Worm (Caenorhabditis elegans) whole organism, L4 larva: ENCODE results near the gene zmp-4.

Source experiments
- F44E2.7 ChIP-seq: fragments of 200-800 bp; sonication (Bioruptor generic); IDR thresholded peaks from 2 replicates; pipeline ENCODE4 v2.1.2; 2022; ENCODE audit warnings: missing genetic modification characterization, missing compliant biosample characterization
- T20F7.1 ChIP-seq: fragments of 200-800 bp; sonication (Bioruptor generic); optimal IDR thresholded peaks from 2 replicates; lab custom pipeline; 2018; ENCODE audit warnings: mild to moderate bottlenecking, missing genetic modification characterization, missing compliant biosample characterization
- attf-4 ChIP-seq: sonication (generic microtip); optimal IDR thresholded peaks from 3 replicates; lab custom pipeline; 2017; ENCODE audit warnings: missing biosample characterization, missing genetic modification characterization
- ceh-28 ChIP-seq: fragments of 150-350 bp; optimal IDR thresholded peaks from 2 replicates; lab custom pipeline; 2014; ENCODE audit warnings: missing biosample characterization, missing genetic modification reagents, missing genetic modification characterization
- ceh-32 ChIP-seq: sonication (generic microtip); optimal IDR thresholded peaks from 2 replicates; lab custom pipeline; 2016; ENCODE audit warnings: mild to moderate bottlenecking, missing genetic modification characterization, missing compliant biosample characterization; ENCODE audit not compliant: poor library complexity
- daf-12 ChIP-seq: fragments of 150-350 bp; optimal IDR thresholded peaks from 2 replicates; lab custom pipeline; 2014; ENCODE audit warnings: missing biosample characterization, missing genetic modification reagents, missing genetic modification characterization
- daf-16 ChIP-seq, 3 experiments: sonication (generic microtip); optimal IDR thresholded peaks; 2 replicates each; lab custom pipeline; 2016 to 2017; ENCODE audit warnings: missing genetic modification characterization in 3 of 3, missing genetic modification reagents in 3 of 3, mild to moderate bottlenecking in 2 of 3, missing compliant biosample characterization in 2 of 3, missing biosample characterization in 1 of 3, moderate library complexity in 1 of 3
- daf-19 ChIP-seq: fragments of 200-800 bp; sonication (Bioruptor generic); conservative IDR thresholded peaks from 2 replicates; pipeline ENCODE4 v1.3.6; 2022; ENCODE audit warnings: missing genetic modification characterization, missing compliant biosample characterization
- dmd-6 ChIP-seq: fragments of 200-800 bp; sonication (Bioruptor generic); IDR thresholded peaks from 2 replicates; pipeline ENCODE4 v1.3.6; 2022; ENCODE audit warnings: missing genetic modification reagents, missing genetic modification characterization, missing compliant biosample characterization
- dmd-8 ChIP-seq: fragments of 200-800 bp; sonication (Bioruptor generic); IDR thresholded peaks from 2 replicates; pipeline ENCODE4 v1.3.6; 2022; ENCODE audit warnings: missing genetic modification characterization, missing compliant biosample characterization
- dmd-9 ChIP-seq: fragments of 200-800 bp; sonication (Bioruptor generic); IDR thresholded peaks from 2 replicates; pipeline ENCODE4 v1.3.6; 2022; ENCODE audit warnings: missing genetic modification reagents, missing genetic modification characterization, missing compliant biosample characterization
- dve-1 ChIP-seq: sonication (generic microtip); optimal IDR thresholded peaks from 2 replicates; lab custom pipeline; 2017; ENCODE audit warnings: antibody characterized with exemption, mild to moderate bottlenecking, missing genetic modification characterization, missing compliant biosample characterization; ENCODE audit not compliant: insufficient read depth
- egl-27 ChIP-seq: sonication (generic microtip); optimal IDR thresholded peaks from 3 replicates; lab custom pipeline; 2017; ENCODE audit warnings: missing biosample characterization, missing genetic modification reagents, missing genetic modification characterization
- fkh-10 ChIP-seq: fragments of 150-350 bp; optimal IDR thresholded peaks from 2 replicates; lab custom pipeline; 2014; ENCODE audit warnings: missing biosample characterization, missing genetic modification reagents, missing genetic modification characterization
- hlh-11 ChIP-seq: fragments of 200-800 bp; sonication (Bioruptor generic); optimal IDR thresholded peaks from 2 replicates; lab custom pipeline; 2018; ENCODE audit warnings: mild to moderate bottlenecking, missing genetic modification characterization, missing compliant biosample characterization
- hlh-30 ChIP-seq: sonication (generic microtip); optimal IDR thresholded peaks from 2 replicates; lab custom pipeline; 2017; ENCODE audit warnings: antibody characterized with exemption, mild to moderate bottlenecking, missing genetic modification characterization, missing compliant biosample characterization; ENCODE audit not compliant: insufficient read depth
- jun-1 ChIP-seq: fragments of 150-350 bp; optimal IDR thresholded peaks from 2 replicates; lab custom pipeline; 2014; ENCODE audit warnings: missing biosample characterization, missing genetic modification reagents, missing genetic modification characterization
- lin-1 ChIP-seq: fragments of 200-800 bp; sonication (Bioruptor generic); IDR thresholded peaks from 2 replicates; pipeline ENCODE4 v1.3.6; 2022; ENCODE audit warnings: missing genetic modification reagents, missing genetic modification characterization, missing compliant biosample characterization
- lsy-2 ChIP-seq, 2 experiments: fragments of 150-350 bp in 1 of 2; sonication (generic microtip) in 1 of 2; optimal IDR thresholded peaks; 2 replicates each; lab custom pipeline; 2014 to 2017; ENCODE audit warnings: missing biosample characterization in 2 of 2, missing genetic modification characterization in 2 of 2
- mdl-1 ChIP-seq, 2 experiments: fragments of 150-350 bp in 1 of 2; sonication (generic microtip) in 1 of 2; optimal IDR thresholded peaks; 2 replicates each; lab custom pipeline; 2014 to 2017; ENCODE audit warnings: missing biosample characterization in 2 of 2, missing genetic modification characterization in 2 of 2
- mxl-2 ChIP-seq: fragments of 200-800 bp; sonication (Bioruptor generic); conservative IDR thresholded peaks from 2 replicates; pipeline ENCODE4 v1.3.6; 2022; ENCODE audit warnings: missing genetic modification reagents, missing genetic modification characterization, missing compliant biosample characterization
- mxl-3 ChIP-seq: fragments of 200-800 bp; sonication (Bioruptor generic); optimal IDR thresholded peaks from 2 replicates; lab custom pipeline; 2018; ENCODE audit warnings: mild to moderate bottlenecking, missing genetic modification characterization, missing compliant biosample characterization
- nhr-28 ChIP-seq: fragments of 150-350 bp; optimal IDR thresholded peaks from 2 replicates; lab custom pipeline; 2014; ENCODE audit warnings: missing biosample characterization, missing genetic modification characterization
- nhr-6 ChIP-seq: fragments of 150-350 bp; optimal IDR thresholded peaks from 2 replicates; lab custom pipeline; 2014; ENCODE audit warnings: missing biosample characterization, missing genetic modification characterization
- nhr-76 ChIP-seq: fragments of 150-350 bp; optimal IDR thresholded peaks from 2 replicates; lab custom pipeline; 2014; ENCODE audit warnings: missing biosample characterization, missing genetic modification characterization
- pqm-1 ChIP-seq: sonication (generic microtip); optimal IDR thresholded peaks from 2 replicates; lab custom pipeline; 2017; ENCODE audit warnings: missing biosample characterization, missing genetic modification characterization
- rbr-2 ChIP-seq: sonication (generic microtip); optimal IDR thresholded peaks from 2 replicates; lab custom pipeline; 2016; ENCODE audit warnings: missing genotype, missing genetic modification characterization, missing compliant biosample characterization
- set-16 ChIP-seq: fragments of 200-800 bp; sonication (Bioruptor generic); IDR thresholded peaks from 2 replicates; pipeline ENCODE4 v1.3.6; 2022; ENCODE audit warnings: missing genetic modification reagents, missing genetic modification characterization, missing compliant biosample characterization
- snpc-1.2 ChIP-seq: fragments of 200-800 bp; sonication (Bioruptor generic); IDR thresholded peaks from 2 replicates; pipeline ENCODE4 v1.3.6; 2022; ENCODE audit warnings: missing genetic modification reagents, missing genetic modification characterization, missing compliant biosample characterization
- snpc-4 ChIP-seq: fragments of 150-350 bp; optimal IDR thresholded peaks from 2 replicates; lab custom pipeline; 2014; ENCODE audit warnings: missing biosample characterization, missing genetic modification characterization
- tra-1 ChIP-seq: fragments of 200-800 bp; sonication (Bioruptor generic); IDR thresholded peaks from 2 replicates; pipeline ENCODE4 v1.3.6; 2022; ENCODE audit warnings: missing genetic modification reagents, missing genetic modification characterization, missing compliant biosample characterization
- zfp-2 ChIP-seq: sonication (generic microtip); optimal IDR thresholded peaks from 2 replicates; lab custom pipeline; 2016; ENCODE audit warnings: mild to moderate bottlenecking, missing genetic modification characterization, missing compliant biosample characterization

zmp-4 gene

DNA sequence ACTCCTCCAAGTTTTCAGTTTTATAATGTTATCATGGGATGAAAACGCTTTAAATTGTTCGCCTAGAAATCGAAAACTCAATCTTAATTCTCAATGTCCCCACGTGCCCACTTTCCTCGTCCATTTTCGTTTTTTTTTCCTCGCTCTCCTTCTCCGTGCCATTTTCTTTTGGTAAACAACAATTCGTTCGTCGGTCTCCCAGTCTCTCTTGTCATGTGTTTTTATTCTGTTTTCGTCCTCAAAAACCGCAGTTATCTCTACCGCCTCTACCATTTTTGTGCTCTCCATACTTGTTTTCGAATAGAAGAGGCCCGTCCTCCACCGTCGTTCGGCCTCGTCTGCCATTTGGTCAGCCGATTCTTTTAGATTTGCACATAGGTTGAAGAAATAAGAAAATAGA is 27.2 kb upstream of the zmp-4 start:
- TF ChIP-seq attf-4 (tag; lab: Kevin White, UChicago) = no peak
- peak; percentile 31 for TF ChIP-seq rbr-2 (tag; lab: Kevin White, UChicago)
- TF ChIP-seq tra-1 (GFP tag; lab: Robert Waterston, UW) = no peak
- peak; percentile 18 for TF ChIP-seq nhr-6 (tag; lab: Kevin White, UChicago)
- no peak for TF ChIP-seq egl-27
- TF ChIP-seq hlh-30 (tag; lab: Kevin White, UChicago) = peak; percentile 61
- peak in 1 of 2 experiments; percentile 70 for TF ChIP-seq daf-16 (GFP tag; optimal IDR thresholded peaks at IDR 0.05; lab: Kevin White, UChicago)
- no peak for TF ChIP-seq daf-16 (tag; optimal IDR thresholded peaks at IDR 0.05; lab: Kevin White, UChicago)
- TF ChIP-seq pqm-1 (tag; lab: Kevin White, UChicago) = no peak
- TF ChIP-seq mdl-1 (tag; optimal IDR thresholded peaks at IDR 0.05; lab: Kevin White, UChicago) = peak in 1 of 2 experiments; percentile 76
- TF ChIP-seq fkh-10 (GFP tag; lab: Kevin White, UChicago) = peak; percentile 3

- TF ChIP-seq nhr-28 = no peak
- no peak for TF ChIP-seq lin-1 (GFP tag; lab: Robert Waterston, UW)
- TF ChIP-seq lsy-2 (tag; optimal IDR thresholded peaks at IDR 0.05; lab: Kevin White, UChicago) = no peak
- TF ChIP-seq daf-19 (GFP tag; lab: Robert Waterston, UW) = no peak
- TF ChIP-seq hlh-11 (tag; lab: Kevin White, UChicago) = no peak
- no peak for TF ChIP-seq dmd-6
These were observed 25.6 kb upstream of the zmp-4 start, which contains the start of gene C30G7.4 for ce11 chrV:14947022-14947421. C30G7.4 (minus strand) TSS chrV:14947122.

DNA sequence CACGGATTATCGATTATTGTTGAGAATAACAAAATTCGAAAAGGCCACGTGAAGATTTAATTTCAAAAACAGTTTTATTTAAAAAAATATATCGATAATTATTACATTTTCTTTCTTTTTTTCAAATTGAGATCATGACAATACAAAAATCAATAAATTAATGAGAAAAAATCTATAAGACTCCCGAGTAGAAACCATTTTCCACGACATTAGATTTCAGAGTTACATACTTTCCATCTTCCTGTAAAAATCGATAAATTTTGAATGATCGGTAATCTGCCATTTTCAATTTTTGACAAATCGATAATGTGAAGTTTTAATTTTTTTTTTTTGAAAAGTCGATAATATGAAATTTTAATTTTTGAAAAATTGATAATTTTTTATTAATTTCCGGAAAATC is 24.3 kb upstream of the zmp-4 start, which contains the start of gene C30G7.3:
Gene C30G7.3 (minus strand): TSS at position 8 of the 400 bp plus-strand sequence.
- TF ChIP-seq set-16 = no peak
- TF ChIP-seq ceh-28 (tag; lab: Kevin White, UChicago) = peak; percentile 51
- TF ChIP-seq F44E2.7 (GFP tag; lab: Robert Waterston, UW) = no peak
- no peak for TF ChIP-seq dve-1 (tag; lab: Kevin White, UChicago)

- TF ChIP-seq ceh-28 (tag; lab: Kevin White, UChicago) = peak; percentile 53
- no peak for TF ChIP-seq nhr-76 (tag; lab: Kevin White, UChicago)
These were observed 23.7 kb upstream of the zmp-4 start for ce11 chrV:14945124-14945523.

DNA sequence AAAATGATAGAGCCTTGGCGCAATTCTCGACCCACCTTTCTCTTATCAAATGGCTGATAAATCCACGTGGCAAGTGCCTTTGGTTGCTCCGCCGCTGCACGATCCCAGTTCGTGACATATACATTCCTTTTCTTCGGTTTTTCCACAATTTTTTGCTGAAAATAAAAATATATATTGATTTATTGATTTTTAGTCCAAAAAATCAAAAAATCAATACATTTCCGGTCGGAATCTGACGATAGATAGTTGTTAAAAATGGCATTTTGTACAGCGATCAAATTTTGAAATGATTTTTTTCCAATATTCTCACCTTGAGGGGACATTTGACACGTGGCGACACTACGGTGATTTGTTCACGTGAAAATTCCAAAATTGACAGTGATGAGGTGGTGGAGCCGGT is 22.4 kb upstream of the zmp-4 start:
- no peak for TF ChIP-seq mxl-3 (GFP tag; lab: Kevin White, UChicago)
- no peak for TF ChIP-seq T20F7.1 (GFP tag; lab: Kevin White, UChicago)
- TF ChIP-seq mxl-2 (GFP tag; lab: Robert Waterston, UW) = no peak
- no peak for TF ChIP-seq snpc-1.2 (GFP tag; lab: Robert Waterston, UW)
- TF ChIP-seq dmd-9 (GFP tag; lab: Robert Waterston, UW) = no peak
- no peak for TF ChIP-seq snpc-4 (tag; lab: Kevin White, UChicago)
- TF ChIP-seq ceh-28 (tag; lab: Kevin White, UChicago) = peak; percentile 86
- TF ChIP-seq daf-19 (GFP tag; lab: Robert Waterston, UW) = no peak
- TF ChIP-seq, all 104 proteins: peak for 1

DNA sequence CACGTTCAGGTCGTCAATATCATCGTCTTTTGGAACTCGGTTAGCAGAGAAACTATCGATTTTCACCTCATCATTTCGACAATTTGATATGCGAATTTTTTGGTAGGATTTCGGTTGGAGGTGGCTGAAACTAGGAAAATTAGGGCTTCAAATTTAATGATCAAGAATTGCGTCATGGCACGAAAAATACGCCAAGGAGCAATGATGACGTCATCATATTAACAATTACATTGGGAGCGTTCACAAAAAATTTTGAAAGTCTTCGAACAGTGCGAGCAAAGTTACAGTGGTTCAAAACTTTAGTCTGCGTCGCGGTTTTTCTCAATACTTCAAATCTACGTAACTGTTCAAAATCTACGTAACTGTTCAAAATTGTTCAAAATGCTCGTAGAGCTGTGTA is 21.5 kb upstream of the zmp-4 start:
- no peak for TF ChIP-seq zfp-2
- no peak for TF ChIP-seq ceh-32 (tag; lab: Kevin White, UChicago)
- TF ChIP-seq mxl-3 (GFP tag; lab: Kevin White, UChicago) = no peak
- no peak for TF ChIP-seq daf-19 (GFP tag; lab: Robert Waterston, UW)
- no peak for TF ChIP-seq dmd-6
- no peak for TF ChIP-seq daf-12 (tag; lab: Kevin White, UChicago)
- no peak for TF ChIP-seq dmd-9 (GFP tag; lab: Robert Waterston, UW)
- no peak for TF ChIP-seq dmd-8
- TF ChIP-seq attf-4 (tag; lab: Kevin White, UChicago) = no peak
- no peak for TF ChIP-seq jun-1
- no peak for TF ChIP-seq nhr-28
- TF ChIP-seq, all 104 proteins: peak for 0
